Fruit fly (Drosophila melanogaster) whole organism, embryonic: ENCODE data around the gene CG10761.

Experiments
- Ada2b ChIP-seq: fragments of 200-800 bp; sonication (Bioruptor generic); IDR thresholded peaks from 2 replicates; pipeline ENCODE4 v1.3.6; 2022; ENCODE audit warnings: missing biosample characterization, missing genetic modification characterization
- CG10543 ChIP-seq: fragments of 200-800 bp; sonication (Bioruptor generic); optimal IDR thresholded peaks from 3 replicates; lab custom pipeline; 2017; ENCODE audit warnings: missing biosample characterization, mild to moderate bottlenecking, missing genetic modification characterization, moderate library complexity
- CG10565 ChIP-seq: fragments of 200-800 bp; sonication (Bioruptor generic); optimal IDR thresholded peaks from 3 replicates; lab custom pipeline; 2016; ENCODE audit warnings: missing biosample characterization, mild to moderate bottlenecking, missing genetic modification characterization
- CG11085 ChIP-seq: fragments of 200-800 bp; sonication (Bioruptor generic); IDR thresholded peaks from 2 replicates; pipeline ENCODE4 v1.3.6; 2022; ENCODE audit warnings: missing biosample characterization, missing genetic modification characterization
- CG1233 ChIP-seq: fragments of 200-800 bp; sonication (Bioruptor generic); optimal IDR thresholded peaks from 4 replicates; lab custom pipeline; 2018; ENCODE audit warnings: missing biosample characterization, mild to moderate bottlenecking, missing genetic modification characterization
- CG12391 ChIP-seq: fragments of 200-800 bp; sonication (Bioruptor generic); optimal IDR thresholded peaks from 3 replicates; lab custom pipeline; 2018; ENCODE audit warnings: missing biosample characterization, mild to moderate bottlenecking, missing genetic modification characterization, moderate library complexity
- CG12942 ChIP-seq: fragments of 200-800 bp; sonication (Bioruptor generic); optimal IDR thresholded peaks from 3 replicates; lab custom pipeline; 2016; ENCODE audit warnings: missing biosample characterization, missing genetic modification characterization
- CG13624 ChIP-seq: fragments of 200-800 bp; sonication (Bioruptor generic); optimal IDR thresholded peaks from 2 replicates; lab custom pipeline; 2016; ENCODE audit warnings: missing biosample characterization, missing genetic modification characterization
- CG13894 ChIP-seq: fragments of 200-800 bp; sonication (Bioruptor generic); optimal IDR thresholded peaks from 3 replicates; lab custom pipeline; 2018; ENCODE audit warnings: missing biosample characterization, mild to moderate bottlenecking, missing genetic modification characterization, moderate library complexity
- CG17361 ChIP-seq: fragments of 200-800 bp; sonication (Bioruptor generic); IDR thresholded peaks from 3 replicates; pipeline ENCODE4 v1.3.6; 2022; ENCODE audit warnings: missing biosample characterization, missing genetic modification characterization
- CG17385 ChIP-seq: fragments of 200-800 bp; sonication (Bioruptor generic); optimal IDR thresholded peaks from 3 replicates; lab custom pipeline; 2018; ENCODE audit warnings: missing biosample characterization, mild to moderate bottlenecking, missing genetic modification characterization
- CG18011 ChIP-seq: fragments of 200-800 bp; sonication (Bioruptor generic); optimal IDR thresholded peaks from 2 replicates; lab custom pipeline; 2017; ENCODE audit warnings: missing biosample characterization, missing genetic modification characterization, mild to moderate bottlenecking, moderate library complexity, missing genotype
- CG2678 ChIP-seq: fragments of 200-800 bp; sonication (Bioruptor generic); optimal IDR thresholded peaks from 3 replicates; lab custom pipeline; 2019; ENCODE audit warnings: missing biosample characterization, mild to moderate bottlenecking, missing genetic modification characterization, moderate library complexity
- CG30431 ChIP-seq: fragments of 200-800 bp; sonication (Bioruptor generic); optimal IDR thresholded peaks from 2 replicates; lab custom pipeline; 2017; ENCODE audit warnings: missing biosample characterization, missing genetic modification characterization
- CG4707 ChIP-seq: fragments of 200-800 bp; sonication (Bioruptor generic); optimal IDR thresholded peaks from 2 replicates; lab custom pipeline; 2018; ENCODE audit warnings: missing biosample characterization, mild to moderate bottlenecking, missing genetic modification characterization, moderate library complexity
- CG5953 ChIP-seq: fragments of 200-800 bp; sonication (Bioruptor generic); IDR thresholded peaks from 2 replicates; pipeline ENCODE4 v1.3.6; 2022; ENCODE audit warnings: missing biosample characterization, missing genetic modification characterization
- CG6765 ChIP-seq: fragments of 200-800 bp; sonication (Bioruptor generic); optimal IDR thresholded peaks from 3 replicates; lab custom pipeline; 2017; ENCODE audit warnings: missing biosample characterization, mild to moderate bottlenecking, missing genetic modification characterization
- CG8281 ChIP-seq: fragments of 200-800 bp; sonication (Bioruptor generic); optimal IDR thresholded peaks from 2 replicates; lab custom pipeline; 2018; ENCODE audit warnings: missing biosample characterization, mild to moderate bottlenecking, missing genetic modification characterization, moderate library complexity
- CG8944 ChIP-seq: fragments of 200-800 bp; sonication (Bioruptor generic); optimal IDR thresholded peaks from 3 replicates; lab custom pipeline; 2016; ENCODE audit warnings: missing biosample characterization, missing genetic modification characterization
- CG9876 ChIP-seq: fragments of 200-800 bp; sonication (Bioruptor generic); optimal IDR thresholded peaks from 2 replicates; lab custom pipeline; 2016; ENCODE audit warnings: missing biosample characterization, missing genetic modification characterization
- Chrac-16 ChIP-seq: fragments of 200-800 bp; sonication (Bioruptor generic); optimal IDR thresholded peaks from 3 replicates; lab custom pipeline; 2016; ENCODE audit warnings: missing biosample characterization, missing genetic modification characterization
- D ChIP-seq, 2 experiments: fragments of 200-800 bp in 1 of 2; fragments of >200 bp in 1 of 2; sonication (Bioruptor generic) in 1 of 2; optimal IDR thresholded peaks; 2 replicates in 1 of 2; 3 replicates in 1 of 2; lab custom pipeline; 2017; ENCODE audit warnings: mild to moderate bottlenecking in 1 of 2, missing biosample characterization in 1 of 2, missing genetic modification characterization in 1 of 2, missing genetic modification reagents in 1 of 2
- E2f1 ChIP-seq: fragments of 200-800 bp; sonication (Bioruptor generic); IDR thresholded peaks from 2 replicates; pipeline ENCODE4 v1.3.6; 2022; ENCODE audit warnings: missing biosample characterization, missing genetic modification characterization
- HmgD ChIP-seq: fragments of 200-800 bp; sonication (Bioruptor generic); optimal IDR thresholded peaks from 3 replicates; lab custom pipeline; 2016; ENCODE audit warnings: missing biosample characterization, missing genetic modification characterization
- Hr39 ChIP-seq: fragments of >200 bp; optimal IDR thresholded peaks from 2 replicates; lab custom pipeline; 2017
- Hr78 ChIP-seq, 2 experiments: fragments of 200-800 bp in 1 of 2; fragments of >200 bp in 1 of 2; sonication (Bioruptor generic) in 1 of 2; optimal IDR thresholded peaks; 2 replicates each; lab custom pipeline; 2017 to 2019; ENCODE audit warnings: missing biosample characterization in 2 of 2, missing genetic modification characterization in 2 of 2, mild to moderate bottlenecking in 1 of 2, moderate library complexity in 1 of 2
- MBD-R2 ChIP-seq: fragments of 200-800 bp; sonication (Bioruptor generic); IDR thresholded peaks from 2 replicates; pipeline ENCODE4 v1.3.6; 2022; ENCODE audit warnings: missing biosample characterization, missing genetic modification characterization
- Mrtf ChIP-seq: fragments of 200-800 bp; sonication (Bioruptor generic); IDR thresholded peaks from 3 replicates; pipeline ENCODE4 v1.3.6; 2022; ENCODE audit warnings: missing biosample characterization, missing genetic modification characterization
- Neu2 ChIP-seq: fragments of 200-800 bp; sonication (Bioruptor generic); optimal IDR thresholded peaks from 3 replicates; lab custom pipeline; 2016; ENCODE audit warnings: missing biosample characterization, missing genetic modification characterization, borderline replicate concordance
- ap ChIP-seq: fragments of 200-800 bp; sonication (Bioruptor generic); IDR thresholded peaks from 2 replicates; pipeline ENCODE4 v1.3.6; 2022; ENCODE audit warnings: missing biosample characterization, missing genetic modification characterization
- br ChIP-seq: fragments of >200 bp; optimal IDR thresholded peaks from 2 replicates; lab custom pipeline; 2017
- chif ChIP-seq, 2 experiments: fragments of 200-800 bp; sonication (Bioruptor generic); optimal IDR thresholded peaks; 3 replicates each; lab custom pipeline; 2016; ENCODE audit warnings: missing biosample characterization in 2 of 2, missing genetic modification characterization in 2 of 2
- dan ChIP-seq: fragments of 200-800 bp; sonication (Bioruptor generic); IDR thresholded peaks from 2 replicates; pipeline ENCODE4 v1.3.6; 2022; ENCODE audit warnings: missing biosample characterization, missing genetic modification characterization
- esg ChIP-seq: fragments of 200-800 bp; sonication (Bioruptor generic); conservative IDR thresholded peaks from 2 replicates; pipeline ENCODE4 v1.3.6; 2022; ENCODE audit warnings: missing biosample characterization, missing genetic modification characterization
- ewg ChIP-seq: fragments of 200-800 bp; sonication (Bioruptor generic); optimal IDR thresholded peaks from 3 replicates; lab custom pipeline; 2017; ENCODE audit warnings: mild to moderate bottlenecking, missing biosample characterization, missing genetic modification reagents, missing genetic modification characterization
- fu2 ChIP-seq: fragments of 200-800 bp; sonication (Bioruptor generic); optimal IDR thresholded peaks from 2 replicates; lab custom pipeline; 2016; ENCODE audit warnings: missing biosample characterization, missing genetic modification characterization
- jigr1 ChIP-seq: fragments of 200-800 bp; sonication (Bioruptor generic); IDR thresholded peaks from 3 replicates; pipeline ENCODE4 v1.3.6; 2022; ENCODE audit warnings: missing biosample characterization, missing genetic modification characterization
- kay ChIP-seq: fragments of 200-800 bp; sonication (Bioruptor generic); optimal IDR thresholded peaks from 2 replicates; lab custom pipeline; 2016; ENCODE audit warnings: missing biosample characterization, missing genetic modification characterization
- lmd ChIP-seq: fragments of 200-800 bp; sonication (Bioruptor generic); IDR thresholded peaks from 2 replicates; pipeline ENCODE4 v1.3.6; 2022; ENCODE audit warnings: missing biosample characterization, missing genetic modification characterization
- nerfin-1 ChIP-seq: fragments of 200-800 bp; sonication (Bioruptor generic); optimal IDR thresholded peaks from 3 replicates; lab custom pipeline; 2019; ENCODE audit warnings: missing biosample characterization, mild to moderate bottlenecking, missing genetic modification characterization, moderate library complexity
- pan ChIP-seq, 4 experiments: fragments of >200 bp in 3 of 4; fragments of 200-800 bp in 1 of 4; sonication (Bioruptor generic) in 1 of 4; optimal IDR thresholded peaks in 3 of 4; IDR thresholded peaks in 1 of 4; 2 replicates each; pipeline versions ENCODE4 v1.3.6 to Lab custom; 2017 to 2022; ENCODE audit warnings: missing biosample characterization in 2 of 4, missing genetic modification characterization in 2 of 4, mixed read lengths in 1 of 4
- phol ChIP-seq: fragments of 200-800 bp; sonication (Bioruptor generic); optimal IDR thresholded peaks from 3 replicates; lab custom pipeline; 2018; ENCODE audit warnings: missing biosample characterization, mild to moderate bottlenecking, missing genetic modification characterization, moderate library complexity
- pnt ChIP-seq: fragments of 200-800 bp; sonication (Bioruptor generic); optimal IDR thresholded peaks from 3 replicates; lab custom pipeline; 2016; ENCODE audit warnings: missing biosample characterization, missing genetic modification characterization
- pzg ChIP-seq: fragments of 200-800 bp; sonication (Bioruptor generic); optimal IDR thresholded peaks from 3 replicates; lab custom pipeline; 2018; ENCODE audit warnings: missing biosample characterization, mild to moderate bottlenecking, missing genetic modification characterization, moderate library complexity
- ro ChIP-seq: fragments of 200-800 bp; sonication (Bioruptor generic); IDR thresholded peaks from 2 replicates; pipeline ENCODE4 v1.3.6; 2022; ENCODE audit warnings: missing biosample characterization, missing genetic modification characterization
- sens ChIP-seq: fragments of 200-800 bp; sonication (Bioruptor generic); peaks from one replicate; lab custom pipeline; 2016; ENCODE audit warnings: missing biosample characterization, missing genetic modification characterization
- sima ChIP-seq: fragments of 200-800 bp; sonication (Bioruptor generic); optimal IDR thresholded peaks from 2 replicates; lab custom pipeline; 2016; ENCODE audit warnings: missing biosample characterization, missing genetic modification characterization
- tup ChIP-seq: fragments of 200-800 bp; sonication (Bioruptor generic); optimal IDR thresholded peaks from 2 replicates; lab custom pipeline; 2016; ENCODE audit warnings: missing biosample characterization, mild to moderate bottlenecking, missing genetic modification characterization, moderate library complexity
- yki ChIP-seq: fragments of >200 bp; optimal IDR thresholded peaks from 3 replicates; lab custom pipeline; 2018
- zen2 ChIP-seq: fragments of 200-800 bp; sonication (Bioruptor generic); IDR thresholded peaks from 3 replicates; pipeline ENCODE4 v1.3.6; 2022; ENCODE audit warnings: missing biosample characterization, missing genetic modification characterization; ENCODE audit not compliant: partially characterized antibody
- zfh1 ChIP-seq: fragments of 200-800 bp; sonication (Bioruptor generic); IDR thresholded peaks from 3 replicates; pipeline ENCODE4 v1.3.6; 2022; ENCODE audit warnings: missing biosample characterization, missing genetic modification characterization

The CG10761 gene

DNA sequence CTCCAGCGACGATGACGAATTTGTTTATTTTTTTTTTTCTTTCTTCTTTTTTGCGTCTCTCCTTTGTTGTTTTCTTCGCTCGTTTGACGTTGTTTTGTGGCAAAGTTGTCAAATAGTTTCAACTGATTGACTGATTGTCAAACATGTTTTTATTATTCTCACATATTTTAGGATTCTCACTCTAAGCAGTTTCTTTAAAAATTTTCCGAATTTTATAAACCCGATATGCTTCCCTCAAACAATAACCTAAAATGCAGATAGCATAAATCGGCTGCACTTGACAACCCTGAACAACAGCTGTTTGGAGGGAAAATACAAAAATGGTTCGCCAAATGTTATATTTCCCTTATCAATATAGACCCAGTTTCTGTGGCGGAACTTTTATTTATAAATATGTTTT, 19.1 kb downstream of the CG10761 start, which contains the start of gene CG17982 (continued):
- TF ChIP-seq CG2678 (tag; lab: Kevin White, UChicago) (peak; percentile 90), CG17385 (GFP tag; lab: Kevin White, UChicago) (peak; percentile 81), CG10565 (peak; percentile 19), ap (GFP tag; lab: Robert Waterston, UW) (peak; percentile 65; the same call in 1 of the 2 replicates), CG17361 (GFP tag; lab: Robert Waterston, UW) (peak; percentile 82), phol (tag; lab: Kevin White, UChicago) (peak; percentile 86), dan (GFP tag; lab: Robert Waterston, UW) (no peak), MBD-R2 (peak; percentile 80), CG30431 (GFP tag; lab: Kevin White, UChicago) (peak; percentile 12), Neu2 (GFP tag; lab: Kevin White, UChicago) (no peak), CG12942 (peak; percentile 80), CG18011 (GFP tag; lab: Kevin White, UChicago) (peak; percentile 73), CG11085 (GFP tag; lab: Robert Waterston, UW) (peak; percentile 64), CG5953 (GFP tag; lab: Robert Waterston, UW) (peak; percentile 59; the same call in 1 of the 2 replicates), ro (GFP tag; lab: Robert Waterston, UW) (no peak), Ada2b (GFP tag; lab: Robert Waterston, UW) (peak; percentile 74), CG6765 (peak; percentile 70), CG13894 (tag; lab: Kevin White, UChicago) (peak; percentile 90), nerfin-1 (peak; percentile 81), CG13624 (GFP tag; lab: Kevin White, UChicago) (peak; percentile 89), kay (GFP tag; lab: Kevin White, UChicago) (peak; percentile 81), pan (optimal IDR thresholded peaks at IDR 0.05; lab: Kevin White, UChicago) (no peak), pan (GFP tag; optimal IDR thresholded peaks at IDR 0.05 in 1 of 2, IDR thresholded peaks at IDR 0.05 in 1 of 2) (peak in 1 of 2 experiments; percentile 86), lmd (peak; percentile 79), D (optimal IDR thresholded peaks at IDR 0.05; lab: Kevin White, UChicago) (no peak), D (GFP tag; optimal IDR thresholded peaks at IDR 0.05; lab: Kevin White, UChicago) (peak; percentile 67), pzg (GFP tag; lab: Kevin White, UChicago) (peak; percentile 47), CG10543 (GFP tag; lab: Kevin White, UChicago) (peak; percentile 90), sens (GFP tag; lab: Kevin White, UChicago) (peak; percentile 97), esg (peak; percentile 74), fu2 (GFP tag; lab: Kevin White, UChicago) (peak; percentile 85), ewg (GFP tag; lab: Kevin White, UChicago) (peak; percentile 64), pnt (GFP tag; lab: Kevin White, UChicago) (peak; percentile 71), jigr1 (GFP tag; lab: Robert Waterston, UW) (peak; percentile 37; the same call in 2 of the 3 replicates), yki (lab: Kevin White, UChicago) (no peak), Mrtf (GFP tag; lab: Robert Waterston, UW) (peak; percentile 78), E2f1 (GFP tag; lab: Robert Waterston, UW) (peak; percentile 79), CG9876 (GFP tag; lab: Kevin White, UChicago) (peak; percentile 62), br (no peak), CG1233 (GFP tag; lab: Kevin White, UChicago) (peak; percentile 83), HmgD (GFP tag; lab: Kevin White, UChicago) (no peak), CG8944 (peak; percentile 77), CG8281 (tag; lab: Kevin White, UChicago) (peak; percentile 71), chif (GFP tag; optimal IDR thresholded peaks at IDR 0.05; lab: Kevin White, UChicago) (peak; percentile 68 to 81), Hr39 (lab: Kevin White, UChicago) (no peak), Hr78 (GFP tag; optimal IDR thresholded peaks at IDR 0.05; lab: Kevin White, UChicago) (peak in 1 of 2 experiments; percentile 16), sima (peak; percentile 33), zen2 (GFP tag; lab: Robert Waterston, UW) (no peak), Chrac-16 (peak; percentile 75), zfh1 (GFP tag; lab: Robert Waterston, UW) (peak; percentile 85), CG4707 (peak; percentile 55), tup (GFP tag; lab: Kevin White, UChicago) (peak; percentile 68), CG12391 (peak; percentile 90)
